Worm (Caenorhabditis elegans): ENCODE measurements around the gene K02E11.7.
A peak's percentile ranks its signal among the peaks of the same experiment; 100 is the strongest.

K02E11.7 gene

DNA sequence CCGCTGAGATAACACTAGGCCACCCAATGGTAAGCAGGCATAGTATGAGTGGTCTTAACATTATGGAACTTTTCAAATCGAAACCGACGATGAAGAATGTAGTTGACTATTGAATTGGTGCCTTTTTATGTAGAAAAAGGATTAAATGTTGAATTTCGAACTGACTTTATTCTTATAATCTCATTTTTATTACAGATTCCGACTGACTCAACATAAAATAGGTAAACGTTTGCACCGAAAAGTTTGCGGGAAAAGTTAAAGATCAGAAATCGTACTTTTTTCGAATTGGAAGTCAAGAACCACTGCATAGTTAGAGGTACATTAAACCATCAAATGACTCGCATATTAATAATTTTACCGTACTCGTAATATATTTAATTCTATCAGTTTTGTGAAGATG, at the start of gene K02E11.7:
K02E11.7 (minus strand) TSS at position 101 of the 400 bp plus-strand sequence.
- no peak for TF ChIP-seq ceh-28 (tag; optimal IDR thresholded peaks at IDR 0.05)
- no peak for TF ChIP-seq egl-5 (tag; optimal IDR thresholded peaks at IDR 0.05)
- no peak for TF ChIP-seq R02D3.7 (tag; optimal IDR thresholded peaks at IDR 0.05)
- no peak for TF ChIP-seq nhr-237 (tag; optimal IDR thresholded peaks at IDR 0.05)

DNA sequence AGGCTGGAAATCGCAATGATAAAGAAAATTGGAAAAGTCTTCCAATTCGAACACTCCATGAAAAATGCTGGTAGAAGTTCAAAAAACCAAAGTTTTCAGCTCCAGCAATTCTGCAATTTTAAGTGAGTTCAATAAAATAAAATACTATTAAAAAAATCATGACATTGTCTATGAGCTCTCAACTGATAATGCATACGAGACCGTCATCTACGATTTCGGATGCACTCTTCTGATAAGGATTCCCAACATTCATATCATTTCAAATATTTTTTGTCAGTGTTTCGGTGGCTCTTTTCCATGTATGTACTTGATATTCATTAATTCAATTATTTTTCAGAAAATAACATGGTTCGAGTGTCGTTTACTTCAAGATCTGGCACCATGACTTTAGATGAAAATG, 47.0 kb upstream of the K02E11.7 start, which contains the start of gene F14D7.6:
F14D7.6 (plus strand) TSS at position 338 of the 400 bp plus-strand sequence.
- TF ChIP-seq elt-2 (tag; optimal IDR thresholded peaks at IDR 0.05) = peak; percentile 59
- peak; percentile 33 for TF ChIP-seq pqm-1 (tag; optimal IDR thresholded peaks at IDR 0.05)
- TF ChIP-seq snpc-4 (tag; optimal IDR thresholded peaks at IDR 0.05) = no peak

DNA sequence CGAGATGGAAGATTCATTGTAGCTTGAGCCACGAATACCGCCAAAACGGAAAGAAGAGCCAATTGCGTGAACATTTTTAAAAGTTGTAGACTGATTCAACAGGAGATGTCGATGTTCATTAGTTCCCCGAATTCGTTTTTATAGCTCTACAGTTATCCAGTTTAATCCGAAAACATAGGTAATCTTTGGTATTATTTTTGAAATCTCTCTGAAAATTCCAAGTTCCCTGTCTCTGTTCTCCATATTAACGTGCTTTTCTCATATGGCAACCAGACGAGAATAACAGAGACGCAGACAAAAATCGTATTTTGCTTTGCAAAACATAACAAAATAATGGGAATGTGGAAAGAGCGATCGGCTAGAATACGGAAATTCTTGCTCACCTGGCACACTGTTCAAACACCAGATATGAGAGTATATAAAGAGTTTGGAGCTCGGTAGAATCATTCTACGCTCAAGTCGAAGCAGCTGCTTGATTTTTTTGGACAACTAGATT, 45.5 kb upstream of the K02E11.7 start, which contains the start of the genes spig-3 and F14D7.12:
spig-3 (minus strand) TSS at position 101 of the 496 bp plus-strand sequence.
F14D7.12 (plus strand) TSS at position 446 of the 496 bp plus-strand sequence.
- TF ChIP-seq nhr-28 (tag; optimal IDR thresholded peaks at IDR 0.05) (no peak), elt-2 (tag; optimal IDR thresholded peaks at IDR 0.05) (no peak), lin-39 (tag; optimal IDR thresholded peaks at IDR 0.05) (no peak), nhr-25 (tag; optimal IDR thresholded peaks at IDR 0.05) (no peak), nhr-76 (tag; optimal IDR thresholded peaks at IDR 0.05) (no peak)

- no peak for TF ChIP-seq eor-1 (tag; optimal IDR thresholded peaks at IDR 0.05)
- TF ChIP-seq mml-1 (tag; optimal IDR thresholded peaks at IDR 0.05) = no peak
- no peak for TF ChIP-seq ceh-16 (tag; optimal IDR thresholded peaks at IDR 0.05)
Measured at ce11 chrV:14296499-14296898, 42.4 kb upstream of the K02E11.7 start, which contains the start of gene F14D7.3. Gene F14D7.3 (plus strand): TSS chrV:14296799.

ce11 chrV:14294396-14294795, 40.3 kb upstream of the K02E11.7 start, which contains the start of gene F14D7.9:
Gene F14D7.9 (plus strand): TSS chrV:14294696.
- TF ChIP-seq nhr-76 (tag; optimal IDR thresholded peaks at IDR 0.05) = no peak
- no peak for TF ChIP-seq elt-2 (tag; optimal IDR thresholded peaks at IDR 0.05)
- no peak for TF ChIP-seq ama-1 (optimal IDR thresholded peaks at IDR 0.05)
- TF ChIP-seq nhr-11 (tag; optimal IDR thresholded peaks at IDR 0.05) = no peak
- TF ChIP-seq ZK546.5 (tag; optimal IDR thresholded peaks at IDR 0.05) = no peak
- TF ChIP-seq skn-1 (tag; optimal IDR thresholded peaks at IDR 0.05) = no peak
- TF ChIP-seq fkh-10 (GFP tag; optimal IDR thresholded peaks at IDR 0.05) = no peak
- TF ChIP-seq lin-39 (tag; optimal IDR thresholded peaks at IDR 0.05) = no peak
- TF ChIP-seq daf-12 (tag; optimal IDR thresholded peaks at IDR 0.05) = no peak
- no peak for TF ChIP-seq ceh-9 (tag; optimal IDR thresholded peaks at IDR 0.05)
- TF ChIP-seq lsy-12 (tag; optimal IDR thresholded peaks at IDR 0.05) = no peak
- no peak for TF ChIP-seq jun-1 (tag; optimal IDR thresholded peaks at IDR 0.05)
- TF ChIP-seq ztf-11 (tag; optimal IDR thresholded peaks at IDR 0.05) = no peak
- TF ChIP-seq nhr-23 (tag; optimal IDR thresholded peaks at IDR 0.05) = no peak
- TF ChIP-seq R02D3.7 (tag; optimal IDR thresholded peaks at IDR 0.05) = no peak
- no peak for TF ChIP-seq elt-1 (tag; optimal IDR thresholded peaks at IDR 0.05)
- no peak for TF ChIP-seq hmg-11 (tag; optimal IDR thresholded peaks at IDR 0.05)
- no peak for TF ChIP-seq nfya-1 (tag; optimal IDR thresholded peaks at IDR 0.05; ENCODE audit: insufficient read depth)
- TF ChIP-seq lin-15B (tag; optimal IDR thresholded peaks at IDR 0.05) = no peak

DNA sequence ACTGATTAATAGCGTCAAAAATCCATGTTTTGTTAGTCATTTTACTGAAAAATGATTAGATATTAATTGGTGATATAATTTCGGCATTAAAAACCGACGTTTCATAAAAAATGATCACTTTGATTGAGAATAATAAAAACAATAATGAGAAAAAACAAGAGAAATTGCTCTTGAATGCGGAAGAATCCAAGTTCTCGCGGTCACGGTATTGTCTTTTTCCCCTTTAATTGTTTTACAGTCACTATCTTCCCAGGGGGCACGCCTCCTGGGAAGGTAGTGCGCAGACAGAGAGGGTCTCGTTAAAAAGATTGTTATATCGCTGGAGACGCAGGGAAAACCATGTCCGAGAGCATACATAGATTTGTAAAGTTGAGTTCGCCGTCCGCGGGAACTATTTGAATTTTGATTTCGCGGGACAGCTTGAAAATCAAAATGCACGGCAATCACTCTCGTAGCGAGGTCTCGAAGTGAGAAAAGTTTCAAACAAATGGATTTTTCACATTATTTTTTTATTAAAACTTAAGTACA, 39.6 kb upstream of the K02E11.7 start, which contains the start of gene F14D7.2:
F14D7.2 (minus strand) TSS at position 51 of the 528 bp plus-strand sequence.
- no peak for TF ChIP-seq mdl-1 (tag; optimal IDR thresholded peaks at IDR 0.05)
- TF ChIP-seq fos-1 (tag; optimal IDR thresholded peaks at IDR 0.05) = no peak
- no peak for TF ChIP-seq nhr-23 (tag; optimal IDR thresholded peaks at IDR 0.05)
- TF ChIP-seq elt-3 (tag; optimal IDR thresholded peaks at IDR 0.05) = no peak
- no peak for TF ChIP-seq nhr-12 (tag; optimal IDR thresholded peaks at IDR 0.05)
- no peak for TF ChIP-seq jun-1 (tag; optimal IDR thresholded peaks at IDR 0.05)
- TF ChIP-seq hmg-11 (tag; optimal IDR thresholded peaks at IDR 0.05) = no peak
- no peak for TF ChIP-seq ceh-16 (tag; optimal IDR thresholded peaks at IDR 0.05)
- no peak for TF ChIP-seq pha-4 (tag; optimal IDR thresholded peaks at IDR 0.05)
- TF ChIP-seq unc-39 (tag; optimal IDR thresholded peaks at IDR 0.05) = no peak
- TF ChIP-seq nhr-11 (tag; optimal IDR thresholded peaks at IDR 0.05) = no peak
- TF ChIP-seq elt-1 (tag; optimal IDR thresholded peaks at IDR 0.05) = no peak
- TF ChIP-seq elt-2 (tag; optimal IDR thresholded peaks at IDR 0.05) = no peak
- TF ChIP-seq egl-5 (tag; optimal IDR thresholded peaks at IDR 0.05) = no peak
- no peak for TF ChIP-seq skn-1 (tag; optimal IDR thresholded peaks at IDR 0.05)
- TF ChIP-seq snpc-4 (tag; optimal IDR thresholded peaks at IDR 0.05) = no peak
- no peak for TF ChIP-seq ama-1 (optimal IDR thresholded peaks at IDR 0.05)
- TF ChIP-seq mml-1 (tag; optimal IDR thresholded peaks at IDR 0.05) = no peak
- no peak for TF ChIP-seq sea-2 (GFP tag; optimal IDR thresholded peaks at IDR 0.05)
